Fruit fly (Drosophila melanogaster) whole organism, embryonic: ENCODE measurements around the gene RpS15Aa.
A peak's percentile ranks its signal among the peaks of the same experiment; 100 is the strongest.

Experiments used
- Abd-B ChIP-seq: fragments of 200-800 bp; sonication (Bioruptor generic); optimal IDR thresholded peaks from 2 replicates; lab custom pipeline; 2018; ENCODE audit warnings: missing biosample characterization, mild to moderate bottlenecking, missing genetic modification characterization, moderate library complexity
- BEAF-32 ChIP-seq: fragments of 200-800 bp; sonication (Bioruptor generic); optimal IDR thresholded peaks from 3 replicates; lab custom pipeline; 2017; ENCODE audit warnings: missing biosample characterization, missing genetic modification characterization, mild to moderate bottlenecking, moderate library complexity, missing genetic modification reagents
- Bteb2 ChIP-seq: fragments of 200-800 bp; sonication (Bioruptor generic); optimal IDR thresholded peaks from 2 replicates; lab custom pipeline; 2016; ENCODE audit warnings: missing biosample characterization, missing genetic modification characterization
- CG1024 ChIP-seq: fragments of 200-800 bp; sonication (Bioruptor generic); IDR thresholded peaks from 2 replicates; pipeline ENCODE4 v1.3.6; 2022; ENCODE audit warnings: missing biosample characterization, missing genetic modification characterization
- CG11085 ChIP-seq: fragments of 200-800 bp; sonication (Bioruptor generic); IDR thresholded peaks from 2 replicates; pipeline ENCODE4 v1.3.6; 2022; ENCODE audit warnings: missing biosample characterization, missing genetic modification characterization
- CG13775 ChIP-seq: fragments of 200-800 bp; sonication (Bioruptor generic); optimal IDR thresholded peaks from 3 replicates; lab custom pipeline; 2017; ENCODE audit warnings: missing biosample characterization, mild to moderate bottlenecking, missing genetic modification characterization
- CG14014 ChIP-seq: fragments of 200-800 bp; sonication (Bioruptor generic); IDR thresholded peaks from 2 replicates; pipeline ENCODE4 v1.3.6; 2022; ENCODE audit warnings: missing biosample characterization, missing genetic modification characterization
- CG14710 ChIP-seq: fragments of 200-800 bp; sonication (Bioruptor generic); optimal IDR thresholded peaks from 3 replicates; lab custom pipeline; 2019; ENCODE audit warnings: missing biosample characterization, mild to moderate bottlenecking, missing genetic modification characterization, moderate library complexity
- CG15073 ChIP-seq: fragments of 200-800 bp; sonication (Bioruptor generic); optimal IDR thresholded peaks from 2 replicates; lab custom pipeline; 2016; ENCODE audit warnings: missing biosample characterization, missing genetic modification characterization
- CG16815 ChIP-seq: fragments of 200-800 bp; sonication (Bioruptor generic); optimal IDR thresholded peaks from 3 replicates; lab custom pipeline; 2017; ENCODE audit warnings: missing biosample characterization, mild to moderate bottlenecking, missing genetic modification characterization
- CG18619 ChIP-seq: fragments of 200-800 bp; sonication (Bioruptor generic); optimal IDR thresholded peaks from 3 replicates; lab custom pipeline; 2017; ENCODE audit warnings: missing biosample characterization, mild to moderate bottlenecking, missing genetic modification characterization
- CG2875 ChIP-seq: fragments of 200-800 bp; sonication (Bioruptor generic); optimal IDR thresholded peaks from 2 replicates; lab custom pipeline; 2017; ENCODE audit warnings: missing biosample characterization, mild to moderate bottlenecking, missing genetic modification characterization, missing genetic modification reagents
- CG30403 ChIP-seq: fragments of 200-800 bp; sonication (Bioruptor generic); optimal IDR thresholded peaks from 3 replicates; lab custom pipeline; 2016; ENCODE audit warnings: missing biosample characterization, missing genetic modification characterization
- CG3838 ChIP-seq: fragments of 200-800 bp; sonication (Bioruptor generic); optimal IDR thresholded peaks from 3 replicates; lab custom pipeline; 2016; ENCODE audit warnings: missing biosample characterization, missing genetic modification characterization
- CG5245 ChIP-seq: fragments of 200-800 bp; sonication (Bioruptor generic); optimal IDR thresholded peaks from 3 replicates; lab custom pipeline; 2016; ENCODE audit warnings: missing biosample characterization, missing genetic modification characterization
- CG6689 ChIP-seq: fragments of 200-800 bp; sonication (Bioruptor generic); IDR thresholded peaks from 2 replicates; pipeline ENCODE4 v1.3.6; 2022; ENCODE audit warnings: missing biosample characterization, missing genetic modification characterization
- CG7786 ChIP-seq: fragments of 200-800 bp; sonication (Bioruptor generic); optimal IDR thresholded peaks from 2 replicates; lab custom pipeline; 2016; ENCODE audit warnings: missing biosample characterization, missing genetic modification characterization
- CG9727 ChIP-seq: fragments of 200-800 bp; sonication (Bioruptor generic); optimal IDR thresholded peaks from 3 replicates; lab custom pipeline; 2017; ENCODE audit warnings: missing biosample characterization, mild to moderate bottlenecking, missing genetic modification characterization
- CTCF ChIP-seq: fragments of 200-800 bp; sonication (Bioruptor generic); optimal IDR thresholded peaks from 2 replicates; lab custom pipeline; 2017; ENCODE audit warnings: missing biosample characterization, mild to moderate bottlenecking, missing genetic modification characterization, moderate library complexity
- Camta ChIP-seq: fragments of 200-800 bp; sonication (Bioruptor generic); optimal IDR thresholded peaks from 2 replicates; lab custom pipeline; 2016; ENCODE audit warnings: missing biosample characterization, missing genetic modification characterization
- Dip3 ChIP-seq: fragments of 200-800 bp; sonication (Bioruptor generic); optimal IDR thresholded peaks from 3 replicates; lab custom pipeline; 2016; ENCODE audit warnings: missing biosample characterization, missing genetic modification characterization
- H2.0 ChIP-seq: fragments of 200-800 bp; sonication (Bioruptor generic); IDR thresholded peaks from 2 replicates; pipeline ENCODE4 v1.3.6; 2022; ENCODE audit warnings: missing biosample characterization, missing genetic modification characterization
- HLH3B ChIP-seq: fragments of 200-800 bp; sonication (Bioruptor generic); IDR thresholded peaks from 2 replicates; pipeline ENCODE4 v1.3.6; 2022; ENCODE audit warnings: missing biosample characterization, missing genetic modification characterization
- Hey ChIP-seq: fragments of 200-800 bp; sonication (Bioruptor generic); optimal IDR thresholded peaks from 3 replicates; lab custom pipeline; 2018; ENCODE audit warnings: missing biosample characterization, mild to moderate bottlenecking, missing genetic modification characterization
- Hmr ChIP-seq: fragments of 200-800 bp; sonication (Bioruptor generic); optimal IDR thresholded peaks from 3 replicates; lab custom pipeline; 2017; ENCODE audit warnings: mild to moderate bottlenecking, missing biosample characterization, missing genetic modification reagents, missing genetic modification characterization
- Med ChIP-seq: fragments of 200-800 bp; sonication (Bioruptor generic); peaks from one replicate; lab custom pipeline; 2016; ENCODE audit warnings: missing biosample characterization, missing genetic modification characterization, mild to moderate bottlenecking, inconsistent platforms, moderate library complexity
- NC2α ChIP-seq: fragments of 200-800 bp; sonication (Bioruptor generic); optimal IDR thresholded peaks from 2 replicates; lab custom pipeline; 2016; ENCODE audit warnings: missing biosample characterization, missing genetic modification characterization
- Nf-YB ChIP-seq: fragments of 200-800 bp; sonication (Bioruptor generic); optimal IDR thresholded peaks from 3 replicates; lab custom pipeline; 2019; ENCODE audit warnings: missing biosample characterization, mild to moderate bottlenecking, missing genetic modification characterization, moderate library complexity
- Taf1 ChIP-seq: fragments of 200-800 bp; sonication (Bioruptor generic); IDR thresholded peaks from 2 replicates; pipeline ENCODE4 v1.3.6; 2022; ENCODE audit warnings: missing biosample characterization, missing genetic modification characterization
- Xbp1 ChIP-seq: fragments of 200-800 bp; sonication (Bioruptor generic); optimal IDR thresholded peaks from 3 replicates; lab custom pipeline; 2016; ENCODE audit warnings: missing biosample characterization, mild to moderate bottlenecking, missing genetic modification characterization
- YL-1 ChIP-seq: fragments of 200-800 bp; sonication (Bioruptor generic); optimal IDR thresholded peaks from 3 replicates; lab custom pipeline; 2017; ENCODE audit warnings: missing biosample characterization, mild to moderate bottlenecking, missing genetic modification characterization
- abd-A ChIP-seq: fragments of 200-800 bp; sonication (Bioruptor generic); optimal IDR thresholded peaks from 3 replicates; lab custom pipeline; 2019; ENCODE audit warnings: missing biosample characterization, mild to moderate bottlenecking, missing genetic modification characterization, moderate library complexity
- aop ChIP-seq: fragments of 200-800 bp; sonication (Bioruptor generic); IDR thresholded peaks from 2 replicates; pipeline ENCODE4 v1.3.6; 2022; ENCODE audit warnings: missing biosample characterization, missing genetic modification characterization
- br ChIP-seq: fragments of >200 bp; optimal IDR thresholded peaks from 2 replicates; lab custom pipeline; 2017
- caup ChIP-seq: fragments of 200-800 bp; sonication (Bioruptor generic); optimal IDR thresholded peaks from 3 replicates; lab custom pipeline; 2017; ENCODE audit warnings: missing biosample characterization, mild to moderate bottlenecking, missing genetic modification characterization, moderate library complexity; ENCODE audit not compliant: severe bottlenecking
- chm ChIP-seq: fragments of 200-800 bp; sonication (Bioruptor generic); IDR thresholded peaks from 2 replicates; pipeline ENCODE4 v1.3.6; 2022; ENCODE audit warnings: missing biosample characterization, missing genetic modification characterization
- disco-r ChIP-seq: fragments of 200-800 bp; sonication (Bioruptor generic); optimal IDR thresholded peaks from 2 replicates; lab custom pipeline; 2016; ENCODE audit warnings: missing biosample characterization, missing genetic modification characterization
- dmrt99B ChIP-seq: fragments of 200-800 bp; sonication (Bioruptor generic); optimal IDR thresholded peaks from 2 replicates; lab custom pipeline; 2018; ENCODE audit warnings: missing biosample characterization, mild to moderate bottlenecking, missing genetic modification characterization, moderate library complexity
- dpn ChIP-seq, 2 experiments: fragments of 200-800 bp; sonication (Bioruptor generic); optimal IDR thresholded peaks; 3 replicates each; lab custom pipeline; 2016; ENCODE audit warnings: missing biosample characterization in 2 of 2, missing genetic modification characterization in 2 of 2
- fd102C ChIP-seq: fragments of 200-800 bp; sonication (Bioruptor generic); optimal IDR thresholded peaks from 2 replicates; lab custom pipeline; 2018; ENCODE audit warnings: missing biosample characterization, mild to moderate bottlenecking, missing genetic modification characterization, moderate library complexity
- h ChIP-seq: fragments of >200 bp; optimal IDR thresholded peaks from 2 replicates; lab custom pipeline; 2017
- ham ChIP-seq: fragments of 200-800 bp; sonication (Bioruptor generic); IDR thresholded peaks from 2 replicates; pipeline ENCODE4 v1.3.6; 2022; ENCODE audit warnings: missing biosample characterization, missing genetic modification characterization
- lab ChIP-seq: fragments of 200-800 bp; sonication (Bioruptor generic); optimal IDR thresholded peaks from 3 replicates; lab custom pipeline; 2017; ENCODE audit warnings: missing biosample characterization, missing genetic modification characterization, mild to moderate bottlenecking, moderate library complexity, missing genetic modification reagents
- lmd ChIP-seq: fragments of 200-800 bp; sonication (Bioruptor generic); IDR thresholded peaks from 2 replicates; pipeline ENCODE4 v1.3.6; 2022; ENCODE audit warnings: missing biosample characterization, missing genetic modification characterization
- lola ChIP-seq, 3 experiments: fragments of >200 bp in 2 of 3; fragments of 200-800 bp in 1 of 3; sonication (Bioruptor generic) in 1 of 3; optimal IDR thresholded peaks; 2 replicates each; lab custom pipeline; 2017 to 2019; ENCODE audit warnings: missing biosample characterization in 3 of 3, missing genetic modification characterization in 3 of 3, mild to moderate bottlenecking in 1 of 3, moderate library complexity in 1 of 3
- mirr ChIP-seq: fragments of 200-800 bp; sonication (Bioruptor generic); optimal IDR thresholded peaks from 3 replicates; lab custom pipeline; 2018; ENCODE audit warnings: missing biosample characterization, mild to moderate bottlenecking, missing genetic modification characterization
- pfk ChIP-seq: fragments of 200-800 bp; sonication (Bioruptor generic); optimal IDR thresholded peaks from 2 replicates; lab custom pipeline; 2018; ENCODE audit warnings: missing biosample characterization, mild to moderate bottlenecking, missing genetic modification characterization, moderate library complexity
- pnt ChIP-seq: fragments of 200-800 bp; sonication (Bioruptor generic); optimal IDR thresholded peaks from 3 replicates; lab custom pipeline; 2016; ENCODE audit warnings: missing biosample characterization, missing genetic modification characterization
- prd ChIP-seq, 3 experiments: fragments of >200 bp in 2 of 3; fragments of 200-800 bp in 1 of 3; sonication (Bioruptor generic) in 1 of 3; optimal IDR thresholded peaks in 2 of 3; IDR thresholded peaks in 1 of 3; 2 replicates in 2 of 3; 3 replicates in 1 of 3; pipeline versions ENCODE4 v1.3.6 to Lab custom; 2017 to 2022; ENCODE audit warnings: missing biosample characterization in 1 of 3, missing genetic modification characterization in 1 of 3
- shn ChIP-seq: fragments of 200-800 bp; sonication (Bioruptor generic); optimal IDR thresholded peaks from 3 replicates; lab custom pipeline; 2016; ENCODE audit warnings: missing biosample characterization, missing genetic modification characterization
- slbo ChIP-seq: fragments of 200-800 bp; sonication (Bioruptor generic); IDR thresholded peaks from 2 replicates; pipeline ENCODE4 v1.3.6; 2022; ENCODE audit warnings: missing biosample characterization, missing genetic modification characterization
- stc ChIP-seq: fragments of 200-800 bp; sonication (Bioruptor generic); IDR thresholded peaks from 2 replicates; pipeline ENCODE4 v1.3.6; 2022; ENCODE audit warnings: missing biosample characterization, missing genetic modification characterization

RpS15Aa gene

DNA sequence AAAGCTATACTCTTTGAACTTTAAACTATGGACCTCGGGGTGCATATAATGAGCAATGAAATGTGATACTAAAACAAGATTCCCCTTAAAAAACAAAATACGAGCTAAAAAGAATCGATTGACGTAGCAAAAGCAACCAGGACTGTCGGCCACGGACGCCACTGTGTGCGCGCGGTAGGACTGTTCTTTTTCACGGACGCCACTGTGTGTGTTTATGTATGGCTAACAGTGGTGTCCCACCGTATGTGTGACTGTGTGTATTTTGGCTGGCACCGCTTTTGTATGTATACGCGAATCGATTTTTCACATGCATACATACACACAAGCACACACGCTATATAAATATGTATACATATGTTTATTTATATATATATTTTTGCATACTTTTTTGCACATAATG lies 46.3 kb upstream of the RpS15Aa start (continued):
- TF ChIP-seq NC2α (GFP tag; lab: Kevin White, UChicago) (no peak), stc (GFP tag; lab: Robert Waterston, UW) (0 out of 2 replicates have a peak, but pooled peaks have one; percentile 11), fd102C (GFP tag; lab: Kevin White, UChicago) (no peak), Xbp1 (GFP tag; lab: Kevin White, UChicago) (peak; percentile 69), CG11085 (GFP tag; lab: Robert Waterston, UW) (no peak), Taf1 (GFP tag; lab: Robert Waterston, UW) (peak; percentile 43; the same call in 1 of the 2 replicates), shn (GFP tag; lab: Kevin White, UChicago) (peak; percentile 44), CG18619 (GFP tag; lab: Kevin White, UChicago) (peak; percentile 12), Med (GFP tag; lab: Kevin White, UChicago) (peak; percentile 95), br (lab: Kevin White, UChicago) (no peak), aop (GFP tag; lab: Robert Waterston, UW) (no peak), CTCF (no peak), chm (GFP tag; lab: Robert Waterston, UW) (peak; percentile 71; the same call in 1 of the 2 replicates), CG13775 (GFP tag; lab: Kevin White, UChicago) (peak; percentile 17), Abd-B (GFP tag; lab: Kevin White, UChicago) (peak; percentile 9), CG15073 (GFP tag; lab: Kevin White, UChicago) (peak; percentile 100), Hey (tag; lab: Kevin White, UChicago) (no peak), disco-r (no peak), CG2875 (GFP tag; lab: Kevin White, UChicago) (no peak), dmrt99B (peak; percentile 44), lola (GFP tag; optimal IDR thresholded peaks at IDR 0.05; lab: Kevin White, UChicago) (no peak), YL-1 (GFP tag; lab: Kevin White, UChicago) (peak; percentile 85), BEAF-32 (GFP tag; lab: Kevin White, UChicago) (no peak), ham (GFP tag; lab: Robert Waterston, UW) (no peak), caup (peak; percentile 56), CG3838 (GFP tag; lab: Kevin White, UChicago) (no peak), Dip3 (GFP tag; lab: Kevin White, UChicago) (peak; percentile 47)

DNA sequence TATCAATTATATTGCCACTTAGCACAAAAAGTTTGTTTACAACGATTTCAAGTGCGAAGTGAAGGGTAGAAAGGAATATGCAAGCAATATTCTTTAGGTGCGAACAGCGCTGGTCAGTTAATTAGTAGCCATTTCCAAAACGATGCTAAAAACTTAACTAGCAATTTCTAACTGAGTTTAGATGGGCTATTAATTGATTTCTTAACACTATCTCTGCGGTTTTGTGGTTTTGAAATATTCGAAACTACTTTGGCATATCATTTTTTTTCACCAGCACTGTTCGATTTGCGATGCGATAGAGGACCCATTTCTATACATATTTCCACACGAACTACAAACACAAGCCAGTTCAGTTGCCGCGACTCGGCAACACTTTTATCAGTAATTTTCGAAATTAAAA lies 39.0 kb upstream of the RpS15Aa start:
- no peak for TF ChIP-seq CG16815 (GFP tag; lab: Kevin White, UChicago)
- TF ChIP-seq CG7786 (GFP tag; lab: Kevin White, UChicago): peak; percentile 19
- TF ChIP-seq CG1024: no peak
- no peak for TF ChIP-seq HLH3B (GFP tag; lab: Robert Waterston, UW)
- no peak for TF ChIP-seq Nf-YB
- TF ChIP-seq CG6689 (GFP tag; lab: Robert Waterston, UW): 0 out of 2 replicates have a peak, but pooled peaks have one; percentile 10
- TF ChIP-seq CG30403 (GFP tag; lab: Kevin White, UChicago): peak; percentile 16
- peak; percentile 24; the same call in 1 of the 2 replicates for TF ChIP-seq lmd (GFP tag; lab: Robert Waterston, UW)
- TF ChIP-seq prd (optimal IDR thresholded peaks at IDR 0.05; lab: Kevin White, UChicago): no peak
- TF ChIP-seq prd (GFP tag; IDR thresholded peaks at IDR 0.05; lab: Robert Waterston, UW): 0 out of 3 replicates have a peak, but pooled peaks have one; percentile 14
- TF ChIP-seq h (lab: Kevin White, UChicago): no peak
- TF ChIP-seq Bteb2 (GFP tag; lab: Kevin White, UChicago): peak; percentile 18
- no peak for TF ChIP-seq pfk
- TF ChIP-seq pnt (GFP tag; lab: Kevin White, UChicago): no peak
- no peak for TF ChIP-seq abd-A (tag; lab: Kevin White, UChicago)
- TF ChIP-seq dpn (GFP tag; optimal IDR thresholded peaks at IDR 0.05; lab: Kevin White, UChicago): no peak
- TF ChIP-seq Camta (GFP tag; lab: Kevin White, UChicago): no peak
- TF ChIP-seq mirr: no peak
- TF ChIP-seq CG14710 (tag; lab: Kevin White, UChicago): no peak
- peak; percentile 46; the same call in 1 of the 2 replicates for TF ChIP-seq slbo (GFP tag; lab: Robert Waterston, UW)
- peak; percentile 52 for TF ChIP-seq Hmr (GFP tag; lab: Kevin White, UChicago)
- peak; percentile 16; the same call in 1 of the 2 replicates for TF ChIP-seq CG14014 (GFP tag; lab: Robert Waterston, UW)
- peak; percentile 37 for TF ChIP-seq CG9727 (GFP tag; lab: Kevin White, UChicago)
- no peak for TF ChIP-seq CG5245 (GFP tag; lab: Kevin White, UChicago)
- TF ChIP-seq H2.0 (GFP tag; lab: Robert Waterston, UW): no peak
- peak; percentile 70 for TF ChIP-seq lab (GFP tag; lab: Kevin White, UChicago)
